Worm (Caenorhabditis elegans) whole organism, late embryonic: ENCODE results near the gene Y53F4B.43.
A peak's percentile ranks its signal among the peaks of the same experiment; 100 is the strongest.
"Not testable (repeated sequence)": the region's sequence is repeated elsewhere in the genome, so short reads cannot be mapped to it uniquely, and the experiment has no call there.

Source experiments
- C38D4.7 ChIP-seq: fragments of 200-800 bp; sonication (Bioruptor generic); optimal IDR thresholded peaks from 2 replicates; lab custom pipeline; 2018; ENCODE audit warnings: mild to moderate bottlenecking, missing genetic modification characterization, moderate library complexity, missing compliant biosample characterization
- K09A11.1 ChIP-seq: sonication (generic microtip); optimal IDR thresholded peaks from 2 replicates; lab custom pipeline; 2017; ENCODE audit warnings: antibody characterized with exemption, mild to moderate bottlenecking, missing genetic modification characterization, missing compliant biosample characterization; ENCODE audit not compliant: insufficient read depth
- T23F11.4 ChIP-seq: fragments of 200-800 bp; sonication (Bioruptor generic); optimal IDR thresholded peaks from 2 replicates; lab custom pipeline; 2018; ENCODE audit warnings: mild to moderate bottlenecking, missing genetic modification characterization, missing compliant biosample characterization
- Y22D7AL.16 ChIP-seq: sonication (generic microtip); optimal IDR thresholded peaks from 2 replicates; lab custom pipeline; 2016; ENCODE audit warnings: missing genetic modification characterization, missing compliant biosample characterization
- ceh-18 ChIP-seq: sonication (generic microtip); optimal IDR thresholded peaks from 2 replicates; lab custom pipeline; 2016; ENCODE audit warnings: missing genetic modification characterization, missing compliant biosample characterization
- ceh-19 ChIP-seq: fragments of 200-800 bp; sonication (Bioruptor generic); optimal IDR thresholded peaks from 2 replicates; lab custom pipeline; 2018; ENCODE audit warnings: mild to moderate bottlenecking, missing genetic modification characterization, missing compliant biosample characterization
- ceh-24 ChIP-seq: sonication (generic microtip); optimal IDR thresholded peaks from 2 replicates; lab custom pipeline; 2016; ENCODE audit warnings: mild to moderate bottlenecking, missing genetic modification characterization, missing compliant biosample characterization
- ceh-30 ChIP-seq: fragments of 150-350 bp; optimal IDR thresholded peaks from 2 replicates; lab custom pipeline; 2014; ENCODE audit warnings: missing biosample characterization, missing genetic modification characterization
- ceh-31 ChIP-seq: sonication (generic microtip); optimal IDR thresholded peaks from 2 replicates; lab custom pipeline; 2016; ENCODE audit warnings: missing genetic modification characterization, missing compliant biosample characterization
- ceh-34 ChIP-seq: sonication (generic microtip); optimal IDR thresholded peaks from 2 replicates; lab custom pipeline; 2016; ENCODE audit warnings: mild to moderate bottlenecking, missing genetic modification characterization, missing compliant biosample characterization
- ceh-9 ChIP-seq: sonication (generic microtip); optimal IDR thresholded peaks from 2 replicates; lab custom pipeline; 2016; ENCODE audit warnings: mild to moderate bottlenecking, missing genetic modification characterization, inconsistent platforms, missing compliant biosample characterization
- che-1 ChIP-seq: sonication (generic microtip); optimal IDR thresholded peaks from 2 replicates; lab custom pipeline; 2016; ENCODE audit warnings: mild to moderate bottlenecking, missing genetic modification characterization, missing compliant biosample characterization
- dmd-4 ChIP-seq: sonication (generic microtip); optimal IDR thresholded peaks from 2 replicates; lab custom pipeline; 2016; ENCODE audit warnings: borderline replicate concordance, missing genetic modification characterization, missing compliant biosample characterization
- elt-2 ChIP-seq: sonication (generic microtip); optimal IDR thresholded peaks from 2 replicates; lab custom pipeline; 2016; ENCODE audit warnings: missing genetic modification reagents, missing genetic modification characterization, missing compliant biosample characterization
- ets-4 ChIP-seq: sonication (generic microtip); optimal IDR thresholded peaks from 2 replicates; lab custom pipeline; 2016; ENCODE audit warnings: missing genetic modification characterization, missing compliant biosample characterization
- fkh-6 ChIP-seq: sonication (generic microtip); optimal IDR thresholded peaks from 2 replicates; lab custom pipeline; 2016; ENCODE audit warnings: missing genetic modification characterization, missing compliant biosample characterization
- hlh-15 ChIP-seq: sonication (generic microtip); optimal IDR thresholded peaks from 2 replicates; lab custom pipeline; 2016; ENCODE audit warnings: missing genetic modification characterization, missing compliant biosample characterization
- hlh-6 ChIP-seq: sonication (generic microtip); optimal IDR thresholded peaks from 2 replicates; lab custom pipeline; 2016; ENCODE audit warnings: missing genotype, missing genetic modification characterization, missing compliant biosample characterization
- hlh-8 ChIP-seq: sonication (generic microtip); optimal IDR thresholded peaks from 2 replicates; lab custom pipeline; 2016; ENCODE audit warnings: missing genotype, missing genetic modification characterization, missing compliant biosample characterization
- madf-2 ChIP-seq: sonication (generic microtip); optimal IDR thresholded peaks from 2 replicates; lab custom pipeline; 2017; ENCODE audit warnings: missing genetic modification characterization, missing compliant biosample characterization
- mec-3 ChIP-seq: sonication (generic microtip); optimal IDR thresholded peaks from 2 replicates; lab custom pipeline; 2016; ENCODE audit warnings: borderline replicate concordance, missing genetic modification characterization, missing compliant biosample characterization
- nfya-1 ChIP-seq: sonication (generic microtip); optimal IDR thresholded peaks from 2 replicates; lab custom pipeline; 2017; ENCODE audit warnings: missing genetic modification characterization, mild to moderate bottlenecking, missing compliant biosample characterization, antibody characterized with exemption, moderate library complexity
- nhr-11 ChIP-seq: fragments of 150-350 bp; optimal IDR thresholded peaks from 2 replicates; lab custom pipeline; 2014; ENCODE audit warnings: missing biosample characterization, missing genetic modification characterization
- npax-4 ChIP-seq: sonication (generic microtip); optimal IDR thresholded peaks from 2 replicates; lab custom pipeline; 2016; ENCODE audit warnings: missing genetic modification characterization, missing compliant biosample characterization
- odd-2 ChIP-seq: sonication (generic microtip); optimal IDR thresholded peaks from 2 replicates; lab custom pipeline; 2017; ENCODE audit warnings: antibody characterized with exemption, mild to moderate bottlenecking, missing genetic modification characterization, missing compliant biosample characterization
- rnt-1 ChIP-seq: sonication (generic microtip); optimal IDR thresholded peaks from 2 replicates; lab custom pipeline; 2016; ENCODE audit warnings: missing genetic modification characterization, missing compliant biosample characterization
- sox-2 ChIP-seq: fragments of 200-800 bp; sonication (Bioruptor generic); IDR thresholded peaks from 2 replicates; pipeline ENCODE4 v1.3.6; 2022; ENCODE audit warnings: missing genetic modification reagents, missing genetic modification characterization, missing compliant biosample characterization
- sox-4 ChIP-seq: sonication (generic microtip); optimal IDR thresholded peaks from 2 replicates; lab custom pipeline; 2017; ENCODE audit warnings: mild to moderate bottlenecking, missing genetic modification characterization, inconsistent platforms, missing compliant biosample characterization
- syd-9 ChIP-seq: sonication (generic microtip); optimal IDR thresholded peaks from 2 replicates; lab custom pipeline; 2016; ENCODE audit warnings: mild to moderate bottlenecking, missing genetic modification characterization, moderate library complexity, missing compliant biosample characterization
- tbx-2 ChIP-seq: sonication (generic microtip); optimal IDR thresholded peaks from 2 replicates; lab custom pipeline; 2016; ENCODE audit warnings: missing genetic modification characterization, missing compliant biosample characterization
- ttx-3 ChIP-seq: sonication (generic microtip); optimal IDR thresholded peaks from 2 replicates; lab custom pipeline; 2016; ENCODE audit warnings: missing genetic modification reagents, missing genetic modification characterization, missing compliant biosample characterization
- unc-42 ChIP-seq: sonication (generic microtip); optimal IDR thresholded peaks from 2 replicates; lab custom pipeline; 2016; ENCODE audit warnings: missing genotype, missing genetic modification characterization, missing compliant biosample characterization
- unc-55 ChIP-seq: sonication (generic microtip); optimal IDR thresholded peaks from 2 replicates; lab custom pipeline; 2017; ENCODE audit warnings: missing biosample characterization, missing genetic modification reagents, missing genetic modification characterization
- unc-86 ChIP-seq: sonication (generic microtip); optimal IDR thresholded peaks from 2 replicates; lab custom pipeline; 2016; ENCODE audit warnings: missing genetic modification characterization, missing compliant biosample characterization
- ztf-16 ChIP-seq: sonication (generic microtip); optimal IDR thresholded peaks from 2 replicates; lab custom pipeline; 2017; ENCODE audit warnings: missing genetic modification characterization, missing compliant biosample characterization

Gene Y53F4B.43

ce11 chrII:14968275-14968674 lies 20.0 kb upstream of the Y53F4B.43 start:
- no peak for TF ChIP-seq K09A11.1
- no peak for TF ChIP-seq sox-2
- TF ChIP-seq ceh-30 (tag; lab: Kevin White, UChicago), result no peak
- no peak for TF ChIP-seq unc-86 (tag; lab: Kevin White, UChicago)
- no peak for TF ChIP-seq sox-4 (tag; lab: Kevin White, UChicago)
- no peak for TF ChIP-seq rnt-1 (tag; lab: Kevin White, UChicago)
- TF ChIP-seq hlh-6 (tag; lab: Kevin White, UChicago), result no peak
- no peak for TF ChIP-seq elt-2 (tag; lab: Kevin White, UChicago)
- TF ChIP-seq hlh-15, result no peak
- TF ChIP-seq odd-2 (tag; lab: Kevin White, UChicago), result no peak
- TF ChIP-seq npax-4 (tag; lab: Kevin White, UChicago), result no peak
- TF ChIP-seq, all 69 proteins: peak for 0

DNA sequence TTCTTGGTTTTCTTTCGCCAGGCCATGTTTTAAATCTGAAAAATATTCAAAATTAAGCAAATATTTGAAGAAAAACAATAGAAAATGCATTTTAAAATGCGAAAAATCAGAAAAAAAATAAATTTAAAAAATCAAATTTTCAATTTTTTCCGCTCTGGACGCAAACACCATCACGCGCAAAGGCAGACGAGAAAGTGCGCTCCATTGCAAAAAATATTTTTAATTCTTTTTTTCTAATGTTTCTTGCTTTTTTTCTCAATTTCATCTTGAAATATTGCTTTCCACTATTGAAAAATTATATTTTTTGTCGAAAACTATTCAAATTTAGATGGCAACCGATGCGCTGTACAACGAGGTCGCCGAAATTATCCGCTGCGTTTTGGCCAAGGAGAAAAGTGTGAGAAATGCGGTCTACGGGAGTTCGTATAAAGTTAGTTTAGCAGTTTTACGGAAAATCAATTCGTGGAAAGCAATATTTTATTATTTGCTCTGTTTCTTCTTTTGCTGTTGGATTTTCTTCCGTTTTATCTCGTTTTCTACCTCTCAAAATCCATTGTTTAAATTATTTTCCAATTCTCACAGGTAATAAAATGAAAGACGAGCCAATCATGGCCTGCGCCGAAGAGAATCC lies 18.8 kb upstream of the Y53F4B.43 start, which contains the start of the genes pole-4, nsun-5 and metl-2:
pole-4 (minus strand) TSS at position 35 of the 631 bp plus-strand sequence.
nsun-5 (plus strand) TSS at position 298 of the 631 bp plus-strand sequence.
metl-2 (plus strand) TSS at position 581 of the 631 bp plus-strand sequence.
- TF ChIP-seq C38D4.7 (GFP tag; lab: Kevin White, UChicago) (no peak), ttx-3 (tag; lab: Kevin White, UChicago) (no peak), hlh-6 (tag; lab: Kevin White, UChicago) (no peak), ceh-24 (tag; lab: Kevin White, UChicago) (no peak), ztf-16 (no peak), tbx-2 (peak; percentile 13), unc-42 (tag; lab: Kevin White, UChicago) (peak; percentile 77), ets-4 (no peak), fkh-6 (no peak), ceh-31 (tag; lab: Kevin White, UChicago) (peak; percentile 32), hlh-8 (tag; lab: Kevin White, UChicago) (no peak), ceh-18 (tag; lab: Kevin White, UChicago) (no peak), ceh-19 (GFP tag; lab: Kevin White, UChicago) (no peak), madf-2 (tag; lab: Kevin White, UChicago) (no peak), mec-3 (tag; lab: Kevin White, UChicago) (no peak), ceh-34 (tag; lab: Kevin White, UChicago) (no peak), dmd-4 (no peak), nfya-1 (tag; lab: Kevin White, UChicago) (peak; percentile 6), Y22D7AL.16 (no peak), npax-4 (tag; lab: Kevin White, UChicago) (no peak), syd-9 (tag; lab: Kevin White, UChicago) (no peak), rnt-1 (tag; lab: Kevin White, UChicago) (no peak), T23F11.4 (GFP tag; lab: Kevin White, UChicago) (no peak), hlh-15 (no peak), unc-86 (tag; lab: Kevin White, UChicago) (no peak), nhr-11 (tag; lab: Kevin White, UChicago) (no peak)

ce11 chrII:14983909-14984308 lies 4.4 kb upstream of the Y53F4B.43 start, which contains the start of gene Y53F4B.5:
Y53F4B.5 (minus strand) TSS chrII:14984009.
- TF ChIP-seq ceh-9 (tag; lab: Kevin White, UChicago), result no peak
- no peak for TF ChIP-seq mec-3 (tag; lab: Kevin White, UChicago)
- no peak for TF ChIP-seq che-1 (tag; lab: Kevin White, UChicago)

DNA sequence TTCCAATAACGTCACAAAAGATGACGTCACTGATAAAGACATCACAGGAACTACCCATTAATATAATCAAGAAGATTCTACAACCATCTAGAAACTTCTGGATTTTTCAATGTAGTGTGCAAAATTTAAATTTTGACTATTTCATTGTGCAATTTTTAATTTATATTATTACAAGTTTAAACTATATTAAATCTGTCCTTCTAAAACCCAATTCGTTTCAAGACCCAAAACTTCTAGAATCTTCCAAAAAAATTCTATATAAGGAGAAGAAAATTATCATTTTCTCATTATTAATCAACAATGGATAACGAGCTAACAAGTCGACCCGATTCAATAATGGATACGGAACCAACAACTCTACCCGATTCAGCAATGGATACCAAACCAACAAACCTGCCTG lies 4.3 kb downstream of the Y53F4B.43 start, which contains the start of gene Y53F4B.7:
Y53F4B.7 (plus strand) TSS at position 301 of the 400 bp plus-strand sequence.
- TF ChIP-seq hlh-8 (tag; lab: Kevin White, UChicago); unc-55; fkh-6: not testable (repeated sequence)
